Fruit fly (Drosophila melanogaster): Measurements from ENCODE around the gene CG32801.

dm6 chrX:1943337-1944244 lies 40.6 kb upstream of the CG32801 start:
- TF ChIP-seq insv (optimal IDR thresholded peaks at IDR 0.05) (no peak), h (optimal IDR thresholded peaks at IDR 0.05) (no peak), psq (optimal IDR thresholded peaks at IDR 0.05) (no peak)
